Fruit fly (Drosophila melanogaster) Kc167 (cell line): ENCODE results near the gene Jhbp7.

Source experiments
- Myc ChIP-seq: fragments of >200 bp; optimal IDR thresholded peaks from 2 replicates; lab custom pipeline; 2017; ENCODE audit warnings: missing external identifiers
- insv ChIP-seq: fragments of >200 bp; optimal IDR thresholded peaks from 3 replicates; lab custom pipeline; 2018; ENCODE audit warnings: missing external identifiers

DNA sequence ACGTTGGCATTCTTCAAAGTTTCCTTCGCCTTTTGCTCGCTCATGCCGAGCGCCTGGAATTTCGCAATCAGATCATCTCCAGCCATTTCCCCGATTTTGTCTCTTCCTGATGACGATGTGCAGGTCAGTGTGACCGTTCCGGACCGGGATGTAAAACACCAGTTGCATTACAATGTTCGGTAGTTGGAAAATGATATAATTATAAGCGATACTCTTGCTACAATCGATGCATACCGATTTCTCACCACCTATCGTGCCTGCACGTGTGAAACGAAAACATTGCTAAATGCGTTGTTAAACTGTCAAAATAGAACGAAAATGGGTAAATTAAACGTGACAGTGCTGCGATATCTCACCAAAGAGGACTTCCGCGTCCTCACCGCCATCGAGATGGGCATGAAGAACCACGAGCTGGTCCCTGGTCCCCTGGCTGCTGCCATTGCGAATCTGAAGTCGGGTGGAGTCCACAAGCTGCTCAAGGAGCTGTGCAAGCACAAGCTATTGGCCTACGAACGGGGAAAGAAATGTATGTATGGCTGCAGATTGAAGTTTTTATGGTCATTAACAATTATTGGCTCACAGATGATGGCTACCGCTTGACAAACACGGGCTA lies 28.3 kb downstream of the Jhbp7 start, which contains the start of the genes GlnRS and RIOK2:
- TF ChIP-seq Myc (lab: Kevin White, UChicago) (no peak), insv (no peak)
